Fruit fly (Drosophila melanogaster) whole organism, adult: ENCODE measurements around the gene CG43208.

Experiments
- CG11617 ChIP-seq: fragments of 200-800 bp; sonication (Bioruptor generic); optimal IDR thresholded peaks from 2 replicates; lab custom pipeline; 2017; ENCODE audit warnings: mild to moderate bottlenecking, missing biosample characterization, missing genetic modification reagents, missing genetic modification characterization
- CG12768 ChIP-seq: fragments of 200-800 bp; sonication (Bioruptor generic); optimal IDR thresholded peaks from 2 replicates; lab custom pipeline; 2017; ENCODE audit warnings: missing biosample characterization, missing genetic modification characterization, mild to moderate bottlenecking, moderate library complexity, missing genetic modification reagents
- CG14711 ChIP-seq: fragments of 200-800 bp; sonication (Bioruptor generic); optimal IDR thresholded peaks from 2 replicates; lab custom pipeline; 2018; ENCODE audit warnings: missing biosample characterization, mild to moderate bottlenecking, missing genetic modification characterization, moderate library complexity
- CG1620 ChIP-seq: fragments of 200-800 bp; sonication (Bioruptor generic); optimal IDR thresholded peaks from 2 replicates; lab custom pipeline; 2016; ENCODE audit warnings: missing biosample characterization, missing genetic modification characterization
- CG7045 ChIP-seq: fragments of 200-800 bp; sonication (Bioruptor generic); optimal IDR thresholded peaks from 2 replicates; lab custom pipeline; 2017; ENCODE audit warnings: missing biosample characterization, mild to moderate bottlenecking, missing genetic modification characterization
- CG7101 ChIP-seq: fragments of 200-800 bp; sonication (Bioruptor generic); optimal IDR thresholded peaks from 2 replicates; lab custom pipeline; 2018; ENCODE audit warnings: missing biosample characterization, mild to moderate bottlenecking, missing genetic modification characterization, moderate library complexity
- Clk ChIP-seq: fragments of 200-800 bp; sonication (Bioruptor generic); optimal IDR thresholded peaks from 2 replicates; lab custom pipeline; 2017; ENCODE audit warnings: missing biosample characterization, missing genetic modification characterization
- Crg-1 ChIP-seq: fragments of 200-800 bp; sonication (Bioruptor generic); optimal IDR thresholded peaks from 2 replicates; lab custom pipeline; 2016; ENCODE audit warnings: missing biosample characterization, missing genetic modification characterization
- Hr96 ChIP-seq: fragments of 200-800 bp; sonication (Bioruptor generic); optimal IDR thresholded peaks from 2 replicates; lab custom pipeline; 2016; ENCODE audit warnings: missing biosample characterization, missing genetic modification characterization
- Mnt ChIP-seq: fragments of 200-800 bp; sonication (Bioruptor generic); optimal IDR thresholded peaks from 2 replicates; lab custom pipeline; 2016; ENCODE audit warnings: missing biosample characterization, mild to moderate bottlenecking, missing genetic modification characterization
- bab1 ChIP-seq: fragments of 200-800 bp; sonication (Bioruptor generic); optimal IDR thresholded peaks from 3 replicates; lab custom pipeline; 2019; ENCODE audit warnings: missing biosample characterization, mild to moderate bottlenecking, missing genetic modification characterization, moderate library complexity
- cic ChIP-seq: fragments of 200-800 bp; sonication (Bioruptor generic); optimal IDR thresholded peaks from 2 replicates; lab custom pipeline; 2017; ENCODE audit warnings: missing biosample characterization, mild to moderate bottlenecking, missing genetic modification characterization, moderate library complexity
- cnc ChIP-seq, 2 experiments: fragments of >200 bp; optimal IDR thresholded peaks; 2 replicates each; lab custom pipeline; 2017
- kay ChIP-seq: fragments of 200-800 bp; sonication (Bioruptor generic); peaks from one replicate; lab custom pipeline; 2016; ENCODE audit warnings: missing biosample characterization, missing genetic modification characterization, borderline replicate concordance
- ovo ChIP-seq: fragments of 200-800 bp; sonication (Bioruptor generic); optimal IDR thresholded peaks from 2 replicates; lab custom pipeline; 2016; ENCODE audit warnings: missing biosample characterization, missing genetic modification characterization
- pad ChIP-seq: fragments of 200-800 bp; sonication (Bioruptor generic); optimal IDR thresholded peaks from 3 replicates; lab custom pipeline; 2017; ENCODE audit warnings: missing biosample characterization, missing genetic modification characterization, mild to moderate bottlenecking, moderate library complexity, missing genetic modification reagents
- tj ChIP-seq: fragments of 200-800 bp; sonication (Bioruptor generic); optimal IDR thresholded peaks from 3 replicates; lab custom pipeline; 2017; ENCODE audit warnings: missing biosample characterization, mild to moderate bottlenecking, missing genetic modification characterization, moderate library complexity
- toe ChIP-seq: fragments of 200-800 bp; sonication (Bioruptor generic); optimal IDR thresholded peaks from 2 replicates; lab custom pipeline; 2016; ENCODE audit warnings: missing biosample characterization, missing genetic modification characterization

Gene CG43208

dm6 chr3R:13270648-13271047, 32.6 kb upstream of the CG43208 start:
- TF ChIP-seq Crg-1 (no peak), CG7045 (GFP tag; lab: Kevin White, UChicago) (no peak), tj (GFP tag; lab: Kevin White, UChicago) (no peak), CG11617 (GFP tag; lab: Kevin White, UChicago) (no peak), CG12768 (GFP tag; lab: Kevin White, UChicago) (no peak), cic (GFP tag; lab: Kevin White, UChicago) (no peak)

dm6 chr3R:13271758-13272157, 31.5 kb upstream of the CG43208 start, which contains the start of gene TBC1D5:
Gene TBC1D5, minus strand, starts transcription at chr3R:13272011.
- TF ChIP-seq CG14711 (tag; lab: Kevin White, UChicago) (peak; percentile 16), bab1 (GFP tag; lab: Kevin White, UChicago) (peak; percentile 13), tj (GFP tag; lab: Kevin White, UChicago) (no peak)

dm6 chr3R:13273462-13273861, 29.8 kb upstream of the CG43208 start:
- TF ChIP-seq toe (GFP tag; lab: Kevin White, UChicago): no peak
- TF ChIP-seq cic (GFP tag; lab: Kevin White, UChicago): no peak
- no peak for TF ChIP-seq bab1 (GFP tag; lab: Kevin White, UChicago)
- no peak for TF ChIP-seq kay (GFP tag; lab: Kevin White, UChicago)
- no peak for TF ChIP-seq Hr96 (GFP tag; lab: Kevin White, UChicago)
- TF ChIP-seq cnc (optimal IDR thresholded peaks at IDR 0.05; lab: Kevin White, UChicago): no peak
- TF ChIP-seq Crg-1: no peak
- TF ChIP-seq pad (GFP tag; lab: Kevin White, UChicago): no peak
- no peak for TF ChIP-seq CG11617 (GFP tag; lab: Kevin White, UChicago)
- TF ChIP-seq Clk (GFP tag; lab: Kevin White, UChicago): no peak

dm6 chr3R:13274257-13274796, 28.9 kb upstream of the CG43208 start:
- TF ChIP-seq bab1 (GFP tag; lab: Kevin White, UChicago): no peak
- TF ChIP-seq Crg-1: no peak
- TF ChIP-seq ovo (GFP tag; lab: Kevin White, UChicago): no peak
- TF ChIP-seq CG12768 (GFP tag; lab: Kevin White, UChicago): no peak
- TF ChIP-seq cnc (optimal IDR thresholded peaks at IDR 0.05; lab: Kevin White, UChicago): no peak
- no peak for TF ChIP-seq CG14711 (tag; lab: Kevin White, UChicago)
- TF ChIP-seq Clk (GFP tag; lab: Kevin White, UChicago): no peak
- TF ChIP-seq CG7045 (GFP tag; lab: Kevin White, UChicago): no peak
- TF ChIP-seq Mnt: no peak
- TF ChIP-seq toe (GFP tag; lab: Kevin White, UChicago): no peak
- no peak for TF ChIP-seq tj (GFP tag; lab: Kevin White, UChicago)

dm6 chr3R:13275473-13275872, 27.8 kb upstream of the CG43208 start:
- no peak for TF ChIP-seq cnc (optimal IDR thresholded peaks at IDR 0.05; lab: Kevin White, UChicago)
- no peak for TF ChIP-seq CG1620 (GFP tag; lab: Kevin White, UChicago)
- TF ChIP-seq cic (GFP tag; lab: Kevin White, UChicago): no peak
- no peak for TF ChIP-seq CG11617 (GFP tag; lab: Kevin White, UChicago)
- no peak for TF ChIP-seq CG7045 (GFP tag; lab: Kevin White, UChicago)
- no peak for TF ChIP-seq Mnt
- no peak for TF ChIP-seq ovo (GFP tag; lab: Kevin White, UChicago)
- TF ChIP-seq CG12768 (GFP tag; lab: Kevin White, UChicago): no peak
- TF ChIP-seq kay (GFP tag; lab: Kevin White, UChicago): no peak
- TF ChIP-seq Crg-1: no peak
- TF ChIP-seq tj (GFP tag; lab: Kevin White, UChicago): no peak
- TF ChIP-seq CG14711 (tag; lab: Kevin White, UChicago): no peak
- no peak for TF ChIP-seq Clk (GFP tag; lab: Kevin White, UChicago)
- no peak for TF ChIP-seq Hr96 (GFP tag; lab: Kevin White, UChicago)
- no peak for TF ChIP-seq bab1 (GFP tag; lab: Kevin White, UChicago)
- no peak for TF ChIP-seq toe (GFP tag; lab: Kevin White, UChicago)

- TF ChIP-seq Mnt: no peak
- TF ChIP-seq CG14711 (tag; lab: Kevin White, UChicago): no peak
- TF ChIP-seq CG7101 (tag; lab: Kevin White, UChicago): no peak
- TF ChIP-seq CG12768 (GFP tag; lab: Kevin White, UChicago): no peak
- TF ChIP-seq cnc (optimal IDR thresholded peaks at IDR 0.05; lab: Kevin White, UChicago): no peak
These were observed 23.8 kb upstream of the CG43208 start, which contains the start of gene CG8630 for dm6 chr3R:13279419-13279818. Gene CG8630, plus strand, starts transcription at chr3R:13279721.

dm6 chr3R:13285110-13285509, 18.1 kb upstream of the CG43208 start:
- no peak for TF ChIP-seq CG11617 (GFP tag; lab: Kevin White, UChicago)
- no peak for TF ChIP-seq CG1620 (GFP tag; lab: Kevin White, UChicago)
- TF ChIP-seq kay (GFP tag; lab: Kevin White, UChicago): no peak
- no peak for TF ChIP-seq Clk (GFP tag; lab: Kevin White, UChicago)
- TF ChIP-seq Crg-1: no peak
- TF ChIP-seq cic (GFP tag; lab: Kevin White, UChicago): no peak
- no peak for TF ChIP-seq CG14711 (tag; lab: Kevin White, UChicago)
- TF ChIP-seq CG12768 (GFP tag; lab: Kevin White, UChicago): no peak
- TF ChIP-seq toe (GFP tag; lab: Kevin White, UChicago): no peak
